Worm (Caenorhabditis elegans) whole organism, L4 larva: Measurements from ENCODE around the gene apn-1.

Source experiments
- D1046.2 ChIP-seq: fragments of 200-800 bp; sonication (Bioruptor generic); IDR thresholded peaks from 2 replicates; pipeline ENCODE4 v1.3.6; 2022; ENCODE audit warnings: missing genetic modification characterization, missing compliant biosample characterization
- F44E2.7 ChIP-seq: fragments of 200-800 bp; sonication (Bioruptor generic); IDR thresholded peaks from 2 replicates; pipeline ENCODE4 v2.1.2; 2022; ENCODE audit warnings: missing genetic modification characterization, missing compliant biosample characterization
- F49E8.2 ChIP-seq: sonication (generic microtip); optimal IDR thresholded peaks from 2 replicates; lab custom pipeline; 2016; ENCODE audit warnings: missing compliant biosample characterization, mild to moderate bottlenecking, missing genetic modification characterization, borderline replicate concordance
- T20F7.1 ChIP-seq: fragments of 200-800 bp; sonication (Bioruptor generic); optimal IDR thresholded peaks from 2 replicates; lab custom pipeline; 2018; ENCODE audit warnings: mild to moderate bottlenecking, missing genetic modification characterization, missing compliant biosample characterization
- Y105C5A.15 ChIP-seq: fragments of 200-800 bp; sonication (Bioruptor generic); IDR thresholded peaks from 2 replicates; pipeline ENCODE4 v1.3.6; 2022; ENCODE audit warnings: missing genetic modification characterization, missing compliant biosample characterization
- ZK337.2 ChIP-seq: fragments of 200-800 bp; sonication (Bioruptor generic); IDR thresholded peaks from 2 replicates; pipeline ENCODE4 v1.3.6; 2022; ENCODE audit warnings: missing genetic modification reagents, missing genetic modification characterization, missing compliant biosample characterization
- aha-1 ChIP-seq: fragments of 150-350 bp; peaks from one replicate; lab custom pipeline; 2014; ENCODE audit warnings: missing biosample characterization, missing genetic modification characterization
- ceh-28 ChIP-seq: fragments of 150-350 bp; optimal IDR thresholded peaks from 2 replicates; lab custom pipeline; 2014; ENCODE audit warnings: missing biosample characterization, missing genetic modification reagents, missing genetic modification characterization
- ceh-44 ChIP-seq: fragments of 200-800 bp; sonication (Bioruptor generic); IDR thresholded peaks from 2 replicates; pipeline ENCODE4 v1.3.6; 2022; ENCODE audit warnings: missing genetic modification reagents, missing genetic modification characterization, missing compliant biosample characterization
- cey-2 ChIP-seq: sonication (generic microtip); optimal IDR thresholded peaks from 3 replicates; lab custom pipeline; 2017; ENCODE audit warnings: missing genetic modification characterization, mild to moderate bottlenecking, missing compliant biosample characterization, antibody characterized with exemption, borderline replicate concordance; ENCODE audit not compliant: insufficient read depth
- ctbp-1 ChIP-seq: fragments of 200-800 bp; sonication (Bioruptor generic); IDR thresholded peaks from 2 replicates; pipeline ENCODE4 v1.3.6; 2022; ENCODE audit warnings: missing genetic modification reagents, missing genetic modification characterization, missing compliant biosample characterization
- daf-16 ChIP-seq, 3 experiments: sonication (generic microtip); optimal IDR thresholded peaks; 2 replicates each; lab custom pipeline; 2016 to 2017; ENCODE audit warnings: missing genetic modification characterization in 3 of 3, missing genetic modification reagents in 3 of 3, mild to moderate bottlenecking in 2 of 3, missing compliant biosample characterization in 2 of 3, missing biosample characterization in 1 of 3, moderate library complexity in 1 of 3
- daf-19 ChIP-seq: fragments of 200-800 bp; sonication (Bioruptor generic); conservative IDR thresholded peaks from 2 replicates; pipeline ENCODE4 v1.3.6; 2022; ENCODE audit warnings: missing genetic modification characterization, missing compliant biosample characterization
- daf-8 ChIP-seq: fragments of 200-800 bp; sonication (Bioruptor generic); IDR thresholded peaks from 2 replicates; pipeline ENCODE4 v1.3.6; 2022; ENCODE audit warnings: missing genetic modification characterization, missing compliant biosample characterization
- fos-1 ChIP-seq: fragments of 150-350 bp; optimal IDR thresholded peaks from 2 replicates; lab custom pipeline; 2014; ENCODE audit warnings: missing biosample characterization, missing genetic modification characterization
- gei-8 ChIP-seq: fragments of 200-800 bp; sonication (Bioruptor generic); optimal IDR thresholded peaks from 2 replicates; lab custom pipeline; 2018; ENCODE audit warnings: mild to moderate bottlenecking, missing genetic modification characterization, missing compliant biosample characterization
- hmg-1.1 ChIP-seq: fragments of 200-800 bp; sonication (Bioruptor generic); IDR thresholded peaks from 2 replicates; pipeline ENCODE4 v1.3.6; 2022; ENCODE audit warnings: missing genetic modification reagents, missing genetic modification characterization, missing compliant biosample characterization
- lim-7 ChIP-seq: fragments of 200-800 bp; sonication (Bioruptor generic); IDR thresholded peaks from 2 replicates; pipeline ENCODE4 v1.3.6; 2022; ENCODE audit warnings: missing genetic modification characterization, missing compliant biosample characterization
- lin-38 ChIP-seq: fragments of 200-800 bp; sonication (Bioruptor generic); IDR thresholded peaks from 2 replicates; pipeline ENCODE4 v1.3.6; 2022; ENCODE audit warnings: missing genetic modification reagents, missing genetic modification characterization, missing compliant biosample characterization
- madf-9 ChIP-seq: fragments of 200-800 bp; sonication (Bioruptor generic); conservative IDR thresholded peaks from 2 replicates; pipeline ENCODE4 v1.3.6; 2022; ENCODE audit warnings: missing genetic modification reagents, missing genetic modification characterization, missing compliant biosample characterization
- mdt-29 ChIP-seq: fragments of 200-800 bp; sonication (Bioruptor generic); IDR thresholded peaks from 2 replicates; pipeline ENCODE4 v1.3.6; 2022; ENCODE audit warnings: missing genetic modification reagents, missing genetic modification characterization, missing compliant biosample characterization
- mxl-3 ChIP-seq: fragments of 200-800 bp; sonication (Bioruptor generic); optimal IDR thresholded peaks from 2 replicates; lab custom pipeline; 2018; ENCODE audit warnings: mild to moderate bottlenecking, missing genetic modification characterization, missing compliant biosample characterization
- nhr-11 ChIP-seq: fragments of 150-350 bp; optimal IDR thresholded peaks from 2 replicates; lab custom pipeline; 2014; ENCODE audit warnings: missing biosample characterization, missing genetic modification characterization
- nhr-111 ChIP-seq: fragments of 200-800 bp; sonication (Bioruptor generic); optimal IDR thresholded peaks from 2 replicates; lab custom pipeline; 2018; ENCODE audit warnings: mild to moderate bottlenecking, missing genetic modification characterization, missing compliant biosample characterization
- nhr-28 ChIP-seq: fragments of 150-350 bp; optimal IDR thresholded peaks from 2 replicates; lab custom pipeline; 2014; ENCODE audit warnings: missing biosample characterization, missing genetic modification characterization
- nhr-41 ChIP-seq: fragments of 200-800 bp; sonication (Bioruptor generic); IDR thresholded peaks from 2 replicates; pipeline ENCODE4 v1.3.6; 2022; ENCODE audit warnings: missing genetic modification reagents, missing genetic modification characterization, missing compliant biosample characterization
- nhr-42 ChIP-seq: fragments of 200-800 bp; sonication (Bioruptor generic); IDR thresholded peaks from 2 replicates; pipeline ENCODE4 v1.3.6; 2022; ENCODE audit warnings: missing genetic modification characterization, missing compliant biosample characterization
- nhr-6 ChIP-seq: fragments of 150-350 bp; optimal IDR thresholded peaks from 2 replicates; lab custom pipeline; 2014; ENCODE audit warnings: missing biosample characterization, missing genetic modification characterization
- pha-4 ChIP-seq, 2 experiments: fragments of 150-350 bp in 1 of 2; fragments of 200-800 bp in 1 of 2; sonication (Bioruptor generic) in 1 of 2; IDR thresholded peaks in 1 of 2; optimal IDR thresholded peaks in 1 of 2; 2 replicates each; pipeline versions ENCODE4 v1.3.6 to Lab custom; 2014 to 2022; ENCODE audit warnings: missing genetic modification characterization in 2 of 2, missing genetic modification reagents in 2 of 2, missing biosample characterization in 1 of 2, missing compliant biosample characterization in 1 of 2
- php-3 ChIP-seq: fragments of 200-800 bp; sonication (Bioruptor generic); IDR thresholded peaks from 2 replicates; pipeline ENCODE4 v1.3.6; 2022; ENCODE audit warnings: missing genetic modification reagents, missing genetic modification characterization, missing compliant biosample characterization
- saeg-2 ChIP-seq: fragments of 200-800 bp; sonication (Bioruptor generic); IDR thresholded peaks from 2 replicates; pipeline ENCODE4 v1.3.6; 2022; ENCODE audit warnings: missing genetic modification reagents, missing genetic modification characterization, missing compliant biosample characterization
- sdz-12 ChIP-seq: fragments of 200-800 bp; sonication (Bioruptor generic); optimal IDR thresholded peaks from 2 replicates; lab custom pipeline; 2018; ENCODE audit warnings: mild to moderate bottlenecking, missing genetic modification characterization, missing compliant biosample characterization
- set-16 ChIP-seq: fragments of 200-800 bp; sonication (Bioruptor generic); IDR thresholded peaks from 2 replicates; pipeline ENCODE4 v1.3.6; 2022; ENCODE audit warnings: missing genetic modification reagents, missing genetic modification characterization, missing compliant biosample characterization
- snpc-1.2 ChIP-seq: fragments of 200-800 bp; sonication (Bioruptor generic); IDR thresholded peaks from 2 replicates; pipeline ENCODE4 v1.3.6; 2022; ENCODE audit warnings: missing genetic modification reagents, missing genetic modification characterization, missing compliant biosample characterization
- spr-1 ChIP-seq: sonication (generic microtip); optimal IDR thresholded peaks from 2 replicates; lab custom pipeline; 2016; ENCODE audit warnings: mild to moderate bottlenecking, missing genetic modification characterization, missing compliant biosample characterization
- unc-130 ChIP-seq: sonication (generic microtip); optimal IDR thresholded peaks from 2 replicates; lab custom pipeline; 2016; ENCODE audit warnings: missing genetic modification reagents, missing genetic modification characterization, missing compliant biosample characterization
- unc-62 ChIP-seq, 3 experiments: fragments of 150-350 bp in 1 of 3; sonication (generic microtip); optimal IDR thresholded peaks in 2 of 3; peaks in 1 of 3; 1 replicate in 1 of 3; 2 replicates in 2 of 3; lab custom pipeline; 2014 to 2017; ENCODE audit warnings: missing biosample characterization in 3 of 3, missing genetic modification characterization in 3 of 3, missing genetic modification reagents in 3 of 3, missing genotype in 1 of 3
- vab-7 ChIP-seq: fragments of 200-800 bp; sonication (Bioruptor generic); IDR thresholded peaks from 2 replicates; pipeline ENCODE4 v1.3.6; 2022; ENCODE audit warnings: missing genetic modification reagents, missing genetic modification characterization, missing compliant biosample characterization
- zag-1 ChIP-seq: fragments of 150-350 bp; optimal IDR thresholded peaks from 2 replicates; lab custom pipeline; 2014; ENCODE audit warnings: missing biosample characterization, missing genetic modification characterization
- zfp-2 ChIP-seq: sonication (generic microtip); optimal IDR thresholded peaks from 2 replicates; lab custom pipeline; 2016; ENCODE audit warnings: mild to moderate bottlenecking, missing genetic modification characterization, missing compliant biosample characterization
- ztf-11 ChIP-seq: fragments of 150-350 bp; optimal IDR thresholded peaks from 2 replicates; lab custom pipeline; 2014; ENCODE audit warnings: missing biosample characterization, missing genetic modification characterization

apn-1 gene

DNA sequence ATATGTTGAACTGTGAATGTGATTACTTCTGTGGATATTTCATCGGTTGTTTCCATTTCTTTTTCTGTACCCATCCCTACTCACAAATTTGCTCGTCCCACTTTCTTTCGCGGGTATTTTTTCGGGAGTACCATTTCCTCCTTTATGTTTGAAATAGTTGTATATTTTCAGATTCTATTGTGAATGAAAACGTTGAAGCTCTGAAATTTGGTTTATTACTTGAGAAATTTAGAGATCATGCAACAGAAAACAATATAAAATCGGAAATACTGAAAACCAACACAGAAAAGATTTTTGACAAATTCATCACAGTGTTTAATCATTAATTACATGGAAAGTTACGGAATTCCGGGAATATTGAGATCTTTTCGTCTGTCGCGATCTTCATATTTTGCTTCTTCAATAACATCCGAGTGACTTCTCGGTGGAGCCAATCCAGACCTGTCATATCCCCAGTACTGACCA lies 26.8 kb upstream of the apn-1 start (continued):
- TF ChIP-seq unc-62 (GFP tag; optimal IDR thresholded peaks at IDR 0.05 in 1 of 2; lab: Kevin White, UChicago), result no peak
- TF ChIP-seq unc-62 (tag; optimal IDR thresholded peaks at IDR 0.05; lab: Kevin White, UChicago), result no peak
- no peak for TF ChIP-seq zfp-2 (tag; lab: Kevin White, UChicago)
- TF ChIP-seq mxl-3, result no peak
- TF ChIP-seq gei-8 (GFP tag; lab: Kevin White, UChicago), result peak; percentile 42
- peak in 1 of 2 experiments; percentile 16 for TF ChIP-seq daf-16 (GFP tag; optimal IDR thresholded peaks at IDR 0.05; lab: Kevin White, UChicago)
- peak; percentile 20 for TF ChIP-seq daf-16 (tag; optimal IDR thresholded peaks at IDR 0.05; lab: Kevin White, UChicago)
- TF ChIP-seq zag-1 (tag; lab: Kevin White, UChicago), result no peak
- peak; percentile 45; the same call in 1 of the 2 replicates for TF ChIP-seq pha-4 (GFP tag; IDR thresholded peaks at IDR 0.05; lab: Robert Waterston, UW)
- no peak for TF ChIP-seq pha-4 (tag; optimal IDR thresholded peaks at IDR 0.05; lab: Kevin White, UChicago)
- TF ChIP-seq F49E8.2 (tag; lab: Kevin White, UChicago), result no peak
- no peak for TF ChIP-seq ceh-44 (GFP tag; lab: Robert Waterston, UW)
- TF ChIP-seq Y105C5A.15 (GFP tag; lab: Robert Waterston, UW), result no peak
- no peak for TF ChIP-seq unc-130 (GFP tag; lab: Kevin White, UChicago)
- TF ChIP-seq lin-38, result peak; percentile 27; the same call in 1 of the 2 replicates
- TF ChIP-seq nhr-41 (GFP tag; lab: Robert Waterston, UW), result 0 out of 2 replicates have a peak, but pooled peaks have one; percentile 5
- TF ChIP-seq madf-9 (GFP tag; lab: Robert Waterston, UW), result no peak
- no peak for TF ChIP-seq nhr-6 (tag; lab: Kevin White, UChicago)
- TF ChIP-seq daf-19, result no peak
- no peak for TF ChIP-seq lim-7 (GFP tag; lab: Robert Waterston, UW)
- TF ChIP-seq nhr-11, result no peak
- peak; percentile 83 for TF ChIP-seq aha-1
- no peak for TF ChIP-seq set-16 (GFP tag; lab: Robert Waterston, UW)
- peak; percentile 7 for TF ChIP-seq T20F7.1 (GFP tag; lab: Kevin White, UChicago)
- TF ChIP-seq ceh-28 (tag; lab: Kevin White, UChicago), result no peak
- no peak for TF ChIP-seq ZK337.2 (GFP tag; lab: Robert Waterston, UW)
- 0 out of 2 replicates have a peak, but pooled peaks have one; percentile 22 for TF ChIP-seq saeg-2

DNA sequence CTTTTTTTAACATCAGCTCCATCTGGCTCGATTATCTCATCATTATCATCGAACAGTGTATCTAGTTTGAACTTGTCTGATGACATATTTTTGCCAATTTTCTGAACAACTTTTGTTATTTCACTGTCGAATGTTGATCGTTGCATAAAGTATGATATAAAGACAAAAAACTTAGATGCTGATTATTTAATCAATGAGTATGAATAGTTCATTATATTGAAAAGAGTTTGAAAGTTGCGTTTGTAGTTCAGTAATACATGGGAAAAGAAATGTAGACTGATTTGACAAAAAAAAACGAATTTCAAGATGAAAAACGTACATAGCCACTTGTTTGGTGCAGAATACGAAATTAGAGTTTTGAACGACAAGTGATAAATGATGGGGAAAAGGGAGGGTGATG lies 24.9 kb upstream of the apn-1 start, which contains the start of gene hda-2:
Gene hda-2, minus strand, starts transcription at position 101 of the 400 bp plus-strand sequence.
- TF ChIP-seq lin-38 (0 out of 2 replicates have a peak, but pooled peaks have one; percentile 9), nhr-28 (no peak)

- TF ChIP-seq F49E8.2 (tag; lab: Kevin White, UChicago) (no peak), unc-130 (GFP tag; lab: Kevin White, UChicago) (no peak), snpc-1.2 (GFP tag; lab: Robert Waterston, UW) (no peak), nhr-11 (no peak)
Measured at ce11 chrII:8027663-8028062, 19.7 kb upstream of the apn-1 start, which contains the start of gene swsn-7. Gene swsn-7, minus strand, starts transcription at chrII:8027763.

- no peak for TF ChIP-seq nhr-111 (GFP tag; lab: Kevin White, UChicago)
- TF ChIP-seq spr-1 (tag; lab: Kevin White, UChicago), result peak; percentile 84
- peak; percentile 72 for TF ChIP-seq zfp-2 (tag; lab: Kevin White, UChicago)
- TF ChIP-seq php-3, result peak; percentile 77
- TF ChIP-seq set-16 (GFP tag; lab: Robert Waterston, UW), result peak; percentile 97
- peak; percentile 6 for TF ChIP-seq zag-1 (tag; lab: Kevin White, UChicago)
- TF ChIP-seq F44E2.7 (GFP tag; lab: Robert Waterston, UW), result no peak
- 0 out of 2 replicates have a peak, but pooled peaks have one; percentile 15 for TF ChIP-seq daf-8
- peak; percentile 97 for TF ChIP-seq hmg-1.1 (GFP tag; lab: Robert Waterston, UW)
- 0 out of 2 replicates have a peak, but pooled peaks have one; percentile 67 for TF ChIP-seq nhr-41 (GFP tag; lab: Robert Waterston, UW)
- TF ChIP-seq D1046.2 (GFP tag; lab: Robert Waterston, UW), result peak; percentile 60; the same call in 1 of the 2 replicates
- peak; percentile 84; the same call in 1 of the 2 replicates for TF ChIP-seq saeg-2
- TF ChIP-seq fos-1, result no peak
- TF ChIP-seq mdt-29 (GFP tag; lab: Robert Waterston, UW), result peak; percentile 76
- TF ChIP-seq nhr-11, result peak; percentile 68
- no peak for TF ChIP-seq cey-2
- peak; percentile 94 for TF ChIP-seq ctbp-1
- TF ChIP-seq ztf-11 (tag; lab: Kevin White, UChicago), result no peak
- TF ChIP-seq ceh-28 (tag; lab: Kevin White, UChicago), result peak; percentile 48
- peak; percentile 81 for TF ChIP-seq vab-7 (GFP tag; lab: Robert Waterston, UW)
- 0 out of 2 replicates have a peak, but pooled peaks have one; percentile 62 for TF ChIP-seq nhr-42
- peak; percentile 50 for TF ChIP-seq sdz-12 (GFP tag; lab: Kevin White, UChicago)
- TF ChIP-seq lim-7 (GFP tag; lab: Robert Waterston, UW), result peak; percentile 72
Measured at ce11 chrII:8028246-8028694, 19.1 kb upstream of the apn-1 start.
